Worm (Caenorhabditis elegans): ENCODE measurements around the gene rpl-3.

The rpl-3 gene

DNA sequence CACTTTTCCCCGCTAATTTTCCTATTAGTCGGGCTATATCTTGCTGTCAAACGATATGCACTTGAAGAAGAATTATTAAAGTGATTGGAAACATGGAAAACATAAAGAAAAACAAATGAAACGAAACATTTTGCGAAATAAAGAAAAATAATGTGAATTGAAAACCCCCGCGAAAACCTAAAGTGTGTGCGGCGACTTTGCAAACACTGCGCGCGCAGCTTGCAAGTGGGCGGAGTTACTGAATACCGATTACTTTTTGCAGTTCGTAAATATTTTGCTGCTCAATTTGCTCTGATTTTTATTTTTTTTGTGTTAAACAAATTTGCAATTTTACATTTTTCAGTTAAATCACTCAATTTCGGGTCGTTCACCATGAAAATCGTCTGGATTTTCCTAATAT is 49.0 kb downstream of the rpl-3 start, which contains the start of gene ccdc-47 (continued):
- no peak for TF ChIP-seq aly-2 (tag; optimal IDR thresholded peaks at IDR 0.05)
- TF ChIP-seq zip-4 (GFP tag; optimal IDR thresholded peaks at IDR 0.05): no peak
- no peak for TF ChIP-seq sox-4 (tag; optimal IDR thresholded peaks at IDR 0.05)
- TF ChIP-seq fkh-10 (GFP tag; optimal IDR thresholded peaks at IDR 0.05): no peak
- no peak for TF ChIP-seq zag-1 (tag; optimal IDR thresholded peaks at IDR 0.05)
- TF ChIP-seq xbp-1 (tag; optimal IDR thresholded peaks at IDR 0.05): peak; percentile 55
- TF ChIP-seq C34B4.2 (tag; optimal IDR thresholded peaks at IDR 0.05): no peak
- TF ChIP-seq swsn-7 (tag; optimal IDR thresholded peaks at IDR 0.05): peak; percentile 66
- TF ChIP-seq aha-1 (tag; optimal IDR thresholded peaks at IDR 0.05): no peak
- peak; percentile 65 to 75 for TF ChIP-seq lsy-2 (tag; optimal IDR thresholded peaks at IDR 0.05)
- TF ChIP-seq tlp-1 (tag; optimal IDR thresholded peaks at IDR 0.05): no peak
- peak; percentile 60 to 91 for TF ChIP-seq lin-35 (GFP tag; optimal IDR thresholded peaks at IDR 0.05)
- no peak for TF ChIP-seq nhr-12 (tag; optimal IDR thresholded peaks at IDR 0.05)
- no peak for TF ChIP-seq vab-15 (tag; optimal IDR thresholded peaks at IDR 0.05)
- TF ChIP-seq pax-3 (tag; optimal IDR thresholded peaks at IDR 0.05): no peak
- peak; percentile 58 for TF ChIP-seq nhr-19 (GFP tag; conservative IDR thresholded peaks at IDR 0.05)
- no peak for TF ChIP-seq ceh-8 (GFP tag; optimal IDR thresholded peaks at IDR 0.05)
- TF ChIP-seq mab-9 (GFP tag; IDR thresholded peaks at IDR 0.05): no peak
- TF ChIP-seq sup-37 (GFP tag; optimal IDR thresholded peaks at IDR 0.05): no peak
- no peak for TF ChIP-seq ceh-63 (GFP tag; optimal IDR thresholded peaks at IDR 0.05)
- no peak for TF ChIP-seq nhr-28 (tag; optimal IDR thresholded peaks at IDR 0.05)
- TF ChIP-seq egl-27 (tag; optimal IDR thresholded peaks at IDR 0.05): no peak
- no peak for TF ChIP-seq hlh-17 (GFP tag; optimal IDR thresholded peaks at IDR 0.05; ENCODE audit: borderline replicate concordance)
- no peak for TF ChIP-seq pqm-1 (tag; optimal IDR thresholded peaks at IDR 0.05)
- peak; percentile 53 for TF ChIP-seq lin-14 (GFP tag; optimal IDR thresholded peaks at IDR 0.05)
- TF ChIP-seq efl-1 (optimal IDR thresholded peaks at IDR 0.05): peak; percentile 46 to 86
- peak; percentile 85 to 98 for TF ChIP-seq efl-1 (GFP tag; optimal IDR thresholded peaks at IDR 0.05 in 1 of 2)
- peak; percentile 35 for TF ChIP-seq unc-86 (tag; optimal IDR thresholded peaks at IDR 0.05)
- TF ChIP-seq unc-30 (tag; optimal IDR thresholded peaks at IDR 0.05): no peak
- TF ChIP-seq fkh-4 (tag; optimal IDR thresholded peaks at IDR 0.05; ENCODE audit: borderline replicate concordance): no peak
- TF ChIP-seq mef-2 (tag; optimal IDR thresholded peaks at IDR 0.05): no peak
- peak; percentile 48 for TF ChIP-seq isw-1 (GFP tag; IDR thresholded peaks at IDR 0.05)
- TF ChIP-seq lin-13 (GFP tag; optimal IDR thresholded peaks at IDR 0.05): peak; percentile 15
- TF ChIP-seq ets-5 (GFP tag; IDR thresholded peaks at IDR 0.05): no peak
- TF ChIP-seq unc-62 (GFP tag; optimal IDR thresholded peaks at IDR 0.05): no peak
- no peak for TF ChIP-seq C04F5.9 (tag; optimal IDR thresholded peaks at IDR 0.05)
- TF ChIP-seq nhr-71 (tag; optimal IDR thresholded peaks at IDR 0.05): peak; percentile 74
- peak; percentile 40 for TF ChIP-seq lir-3 (tag; optimal IDR thresholded peaks at IDR 0.05; ENCODE audit: poor library complexity)
- no peak for TF ChIP-seq ceh-88 (GFP tag; IDR thresholded peaks at IDR 0.05)
- TF ChIP-seq F16B12.6 (tag; optimal IDR thresholded peaks at IDR 0.05): peak; percentile 19
- TF ChIP-seq nhr-84 (tag; optimal IDR thresholded peaks at IDR 0.05): no peak
- TF ChIP-seq jun-1 (tag; optimal IDR thresholded peaks at IDR 0.05): no peak
- peak; percentile 66 for TF ChIP-seq snpc-4 (tag; optimal IDR thresholded peaks at IDR 0.05)
- TF ChIP-seq irx-1 (tag; optimal IDR thresholded peaks at IDR 0.05): peak; percentile 42
- TF ChIP-seq hpl-2 (GFP tag; optimal IDR thresholded peaks at IDR 0.05): no peak
- TF ChIP-seq lin-39 (tag; optimal IDR thresholded peaks at IDR 0.05): peak; percentile 4
- TF ChIP-seq pag-3 (tag; optimal IDR thresholded peaks at IDR 0.05; ENCODE audit: borderline replicate concordance, insufficient read depth): no peak
- no peak for TF ChIP-seq alr-1 (tag; optimal IDR thresholded peaks at IDR 0.05; ENCODE audit: borderline replicate concordance)
- TF ChIP-seq skn-1 (tag; optimal IDR thresholded peaks at IDR 0.05): peak; percentile 54
- TF ChIP-seq ztf-11 (tag; optimal IDR thresholded peaks at IDR 0.05): peak in 1 of 2 experiments; percentile 44
- TF ChIP-seq ama-1 (optimal IDR thresholded peaks at IDR 0.05): no peak
- TF ChIP-seq nhr-77 (tag; optimal IDR thresholded peaks at IDR 0.05): no peak
- peak; percentile 22 for TF ChIP-seq ztf-4 (tag; optimal IDR thresholded peaks at IDR 0.05)
- TF ChIP-seq Y116A8C.19 (tag; optimal IDR thresholded peaks at IDR 0.05; ENCODE audit: borderline replicate concordance): no peak

All from whole organism, L1 larva.